ENCODE assay signal across 1 fruit fly cellular context in the genomic region with DNA sequence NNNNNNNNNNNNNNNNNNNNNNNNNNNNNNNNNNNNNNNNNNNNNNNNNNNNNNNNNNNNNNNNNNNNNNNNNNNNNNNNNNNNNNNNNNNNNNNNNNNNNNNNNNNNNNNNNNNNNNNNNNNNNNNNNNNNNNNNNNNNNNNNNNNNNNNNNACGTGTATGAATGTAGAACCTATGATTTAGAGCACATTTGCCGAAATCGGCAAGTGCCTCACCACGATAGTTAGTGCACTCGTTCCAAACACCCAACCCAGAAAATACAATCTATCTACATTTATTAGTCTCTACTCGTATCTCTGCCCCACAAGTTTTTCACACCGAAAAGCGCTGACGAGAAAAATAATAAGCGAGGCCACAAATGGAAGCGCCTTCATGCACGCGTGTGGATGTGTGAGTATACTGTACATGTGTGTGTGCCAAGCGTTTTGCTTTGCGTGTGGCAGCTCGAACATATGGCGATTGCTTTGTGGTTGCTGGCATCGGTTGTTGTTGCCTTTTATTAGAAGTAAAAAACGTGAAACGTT.
TF ChIP-seq lines count a peak whose summit lies in the region.

No protein-coding gene starts in this region.

TF ChIP-seq in whole organism, embryonic, 481 proteins besides CTCF, POLR2A, EP300 and RAD21 (continued from another document and continues in another):
- peak; percentile 30 for TF ChIP-seq CG10147 (GFP tag; optimal IDR thresholded peaks at IDR 0.05; lab: Kevin White, UChicago)
- TF ChIP-seq CG10431 (GFP tag; optimal IDR thresholded peaks at IDR 0.05; lab: Kevin White, UChicago): no peak
- TF ChIP-seq CG6654 (GFP tag; optimal IDR thresholded peaks at IDR 0.05; lab: Kevin White, UChicago): no peak
- TF ChIP-seq NC2β (GFP tag; optimal IDR thresholded peaks at IDR 0.05; lab: Kevin White, UChicago): no peak
- peak; percentile 42 for TF ChIP-seq grau (tag; optimal IDR thresholded peaks at IDR 0.05; lab: Kevin White, UChicago)
- TF ChIP-seq CG17568 (GFP tag; optimal IDR thresholded peaks at IDR 0.05; lab: Kevin White, UChicago): no peak
- no peak for TF ChIP-seq Doc2 (GFP tag; IDR thresholded peaks at IDR 0.05; lab: Robert Waterston, UW)
- no peak for TF ChIP-seq ara (GFP tag; IDR thresholded peaks at IDR 0.05; lab: Robert Waterston, UW)
- TF ChIP-seq ttk (GFP tag; IDR thresholded peaks at IDR 0.05; lab: Robert Waterston, UW): 0 out of 2 replicates have a peak, but pooled peaks have one; percentile 12
- no peak for TF ChIP-seq bowl (GFP tag; IDR thresholded peaks at IDR 0.05; lab: Robert Waterston, UW)
- TF ChIP-seq tap (tag; optimal IDR thresholded peaks at IDR 0.05; lab: Kevin White, UChicago): no peak
- no peak for TF ChIP-seq sc (optimal IDR thresholded peaks at IDR 0.05; lab: Kevin White, UChicago)
- no peak for TF ChIP-seq sc (GFP tag; optimal IDR thresholded peaks at IDR 0.05; lab: Kevin White, UChicago)
- no peak for TF ChIP-seq ase (GFP tag; IDR thresholded peaks at IDR 0.05; lab: Robert Waterston, UW)
- TF ChIP-seq sim (GFP tag; IDR thresholded peaks at IDR 0.05; lab: Robert Waterston, UW): no peak
- 0 out of 3 replicates have a peak, but pooled peaks have one; percentile 7 for TF ChIP-seq CG2889 (GFP tag; IDR thresholded peaks at IDR 0.05; lab: Robert Waterston, UW)
- no peak for TF ChIP-seq Bgb (GFP tag; IDR thresholded peaks at IDR 0.05; lab: Robert Waterston, UW; ENCODE audit: partially characterized antibody)
- no peak for TF ChIP-seq Sox100B (GFP tag; optimal IDR thresholded peaks at IDR 0.05; lab: Kevin White, UChicago)
- TF ChIP-seq zf30C (GFP tag; optimal IDR thresholded peaks at IDR 0.05; lab: Kevin White, UChicago): no peak
- peak; percentile 40 for TF ChIP-seq CG2678 (tag; optimal IDR thresholded peaks at IDR 0.05; lab: Kevin White, UChicago)
- no peak for TF ChIP-seq CG6765 (GFP tag; optimal IDR thresholded peaks at IDR 0.05; lab: Kevin White, UChicago)
- TF ChIP-seq CG14860 (GFP tag; IDR thresholded peaks at IDR 0.05; lab: Robert Waterston, UW; ENCODE audit: partially characterized antibody): no peak
- TF ChIP-seq CG8290 (GFP tag; optimal IDR thresholded peaks at IDR 0.05; lab: Kevin White, UChicago): no peak
- peak in 1 of 2 experiments; percentile 50 for TF ChIP-seq CG8290 (tag; optimal IDR thresholded peaks at IDR 0.05; lab: Kevin White, UChicago)
- no peak for TF ChIP-seq Atf6 (GFP tag; IDR thresholded peaks at IDR 0.05; lab: Robert Waterston, UW)
- no peak for TF ChIP-seq Dek (tag; optimal IDR thresholded peaks at IDR 0.05; lab: Kevin White, UChicago)
- no peak for TF ChIP-seq Aef1 (GFP tag; IDR thresholded peaks at IDR 0.05; lab: Robert Waterston, UW)
- peak; percentile 66; the same call in 1 of the 2 replicates for TF ChIP-seq CG13287 (GFP tag; IDR thresholded peaks at IDR 0.05; lab: Robert Waterston, UW; ENCODE audit: partially characterized antibody)
- no peak for TF ChIP-seq CkIIα-i1 (GFP tag; IDR thresholded peaks at IDR 0.05; lab: Robert Waterston, UW)
- TF ChIP-seq CG2120 (GFP tag; optimal IDR thresholded peaks at IDR 0.05; lab: Kevin White, UChicago): peak; percentile 34
- no peak for TF ChIP-seq CG10654 (GFP tag; optimal IDR thresholded peaks at IDR 0.05; lab: Kevin White, UChicago)
- TF ChIP-seq hb (GFP tag; IDR thresholded peaks at IDR 0.05; lab: Robert Waterston, UW; ENCODE audit: partially characterized antibody): no peak
- TF ChIP-seq CG31388 (GFP tag; optimal IDR thresholded peaks at IDR 0.05; lab: Kevin White, UChicago): no peak
- peak; percentile 29; the same call in 1 of the 3 replicates for TF ChIP-seq CG34224 (GFP tag; IDR thresholded peaks at IDR 0.05; lab: Robert Waterston, UW; ENCODE audit: partially characterized antibody)
- TF ChIP-seq CG10543 (GFP tag; optimal IDR thresholded peaks at IDR 0.05; lab: Kevin White, UChicago): peak; percentile 3
- no peak for TF ChIP-seq pb (GFP tag; optimal IDR thresholded peaks at IDR 0.05; lab: Kevin White, UChicago)
- TF ChIP-seq unc-4 (GFP tag; IDR thresholded peaks at IDR 0.05; lab: Robert Waterston, UW; ENCODE audit: partially characterized antibody): peak; percentile 52
- TF ChIP-seq h (optimal IDR thresholded peaks at IDR 0.05; lab: Kevin White, UChicago): no peak
- TF ChIP-seq Oli (tag; optimal IDR thresholded peaks at IDR 0.05; lab: Kevin White, UChicago): no peak
- TF ChIP-seq schlank (tag; optimal IDR thresholded peaks at IDR 0.05; lab: Kevin White, UChicago): no peak
- TF ChIP-seq CG1602 (GFP tag; optimal IDR thresholded peaks at IDR 0.05; lab: Kevin White, UChicago): no peak
- TF ChIP-seq ftz-f1 (GFP tag; optimal IDR thresholded peaks at IDR 0.05; lab: Kevin White, UChicago): peak; percentile 68
- peak; percentile 21 for TF ChIP-seq unpg (GFP tag; optimal IDR thresholded peaks at IDR 0.05; lab: Kevin White, UChicago)
- no peak for TF ChIP-seq C15 (GFP tag; IDR thresholded peaks at IDR 0.05; lab: Robert Waterston, UW)
- peak; percentile 66 for TF ChIP-seq BEAF-32 (GFP tag; optimal IDR thresholded peaks at IDR 0.05; lab: Kevin White, UChicago)
- TF ChIP-seq H2.0 (GFP tag; IDR thresholded peaks at IDR 0.05; lab: Robert Waterston, UW): peak; percentile 27; the same call in 1 of the 2 replicates
- no peak for TF ChIP-seq CG32767 (GFP tag; IDR thresholded peaks at IDR 0.05; lab: Robert Waterston, UW)
- no peak for TF ChIP-seq tup (GFP tag; optimal IDR thresholded peaks at IDR 0.05; lab: Kevin White, UChicago)
- TF ChIP-seq CG12155 (GFP tag; optimal IDR thresholded peaks at IDR 0.05; lab: Kevin White, UChicago): no peak
- no peak for TF ChIP-seq ato (GFP tag; IDR thresholded peaks at IDR 0.05; lab: Robert Waterston, UW; ENCODE audit: partially characterized antibody)
- TF ChIP-seq CG7271 (tag; optimal IDR thresholded peaks at IDR 0.05; lab: Kevin White, UChicago): no peak
- peak; percentile 19 for TF ChIP-seq CG17912 (GFP tag; optimal IDR thresholded peaks at IDR 0.05; lab: Kevin White, UChicago)
- no peak for TF ChIP-seq danr (GFP tag; IDR thresholded peaks at IDR 0.05; lab: Robert Waterston, UW)
- TF ChIP-seq p53 (GFP tag; optimal IDR thresholded peaks at IDR 0.05; lab: Kevin White, UChicago): no peak
- TF ChIP-seq CG17186 (GFP tag; optimal IDR thresholded peaks at IDR 0.05; lab: Kevin White, UChicago): no peak
- TF ChIP-seq CG4282 (GFP tag; optimal IDR thresholded peaks at IDR 0.05; lab: Kevin White, UChicago): no peak
- TF ChIP-seq CG6683 (GFP tag; optimal IDR thresholded peaks at IDR 0.05; lab: Kevin White, UChicago): no peak
- TF ChIP-seq amos (GFP tag; IDR thresholded peaks at IDR 0.05; lab: Robert Waterston, UW; ENCODE audit: partially characterized antibody): 0 out of 2 replicates have a peak, but pooled peaks have one; percentile 12
- TF ChIP-seq CG11696 (GFP tag; IDR thresholded peaks at IDR 0.05; lab: Robert Waterston, UW): no peak
- peak; percentile 19 for TF ChIP-seq Ets65A (GFP tag; lab: Kevin White, UChicago)
- no peak for TF ChIP-seq Taf1 (GFP tag; IDR thresholded peaks at IDR 0.05; lab: Robert Waterston, UW)
- TF ChIP-seq CG15601 (tag; optimal IDR thresholded peaks at IDR 0.05; lab: Kevin White, UChicago): no peak
- peak in 1 of 2 experiments; percentile 39 for TF ChIP-seq Hr51 (GFP tag; optimal IDR thresholded peaks at IDR 0.05; lab: Kevin White, UChicago)
- TF ChIP-seq TFAM (GFP tag; optimal IDR thresholded peaks at IDR 0.05; lab: Kevin White, UChicago): no peak
- TF ChIP-seq fd64A (GFP tag; optimal IDR thresholded peaks at IDR 0.05; lab: Kevin White, UChicago): no peak
- TF ChIP-seq CG14965 (GFP tag; optimal IDR thresholded peaks at IDR 0.05; lab: Kevin White, UChicago; ENCODE audit: borderline replicate concordance): no peak
- TF ChIP-seq chm (GFP tag; IDR thresholded peaks at IDR 0.05; lab: Robert Waterston, UW): 0 out of 2 replicates have a peak, but pooled peaks have one; percentile 28
- TF ChIP-seq CG9797 (GFP tag; optimal IDR thresholded peaks at IDR 0.05; lab: Kevin White, UChicago): no peak
- TF ChIP-seq CG18011 (GFP tag; optimal IDR thresholded peaks at IDR 0.05; lab: Kevin White, UChicago): no peak
- TF ChIP-seq da (GFP tag; optimal IDR thresholded peaks at IDR 0.05; lab: Kevin White, UChicago): no peak
- TF ChIP-seq Lpt (GFP tag; optimal IDR thresholded peaks at IDR 0.05; lab: Kevin White, UChicago): peak; percentile 36
- TF ChIP-seq CG7987 (GFP tag; optimal IDR thresholded peaks at IDR 0.05; lab: Kevin White, UChicago): no peak
- TF ChIP-seq CG32532 (GFP tag; IDR thresholded peaks at IDR 0.05; lab: Robert Waterston, UW): 0 out of 2 replicates have a peak, but pooled peaks have one; percentile 24
- TF ChIP-seq pnt (GFP tag; optimal IDR thresholded peaks at IDR 0.05; lab: Kevin White, UChicago): no peak
- TF ChIP-seq mld (GFP tag; IDR thresholded peaks at IDR 0.05; lab: Robert Waterston, UW; ENCODE audit: partially characterized antibody): no peak
- no peak for TF ChIP-seq CG4328 (GFP tag; optimal IDR thresholded peaks at IDR 0.05; lab: Kevin White, UChicago)
- TF ChIP-seq gcm2 (GFP tag; optimal IDR thresholded peaks at IDR 0.05; lab: Kevin White, UChicago): no peak
- peak; percentile 45 for TF ChIP-seq Hmr (GFP tag; optimal IDR thresholded peaks at IDR 0.05; lab: Kevin White, UChicago)
- TF ChIP-seq CG6689 (GFP tag; IDR thresholded peaks at IDR 0.05; lab: Robert Waterston, UW): peak; percentile 34; the same call in 1 of the 2 replicates
- TF ChIP-seq pum (GFP tag; optimal IDR thresholded peaks at IDR 0.05; lab: Kevin White, UChicago): no peak
- no peak for TF ChIP-seq dimm (GFP tag; IDR thresholded peaks at IDR 0.05; lab: Robert Waterston, UW)
- no peak for TF ChIP-seq MBD-R2 (GFP tag; IDR thresholded peaks at IDR 0.05; lab: Robert Waterston, UW)
- no peak for TF ChIP-seq kay (GFP tag; optimal IDR thresholded peaks at IDR 0.05; lab: Kevin White, UChicago)
- TF ChIP-seq Ptx1 (GFP tag; IDR thresholded peaks at IDR 0.05; lab: Robert Waterston, UW): 0 out of 2 replicates have a peak, but pooled peaks have one; percentile 39
- TF ChIP-seq CG4707 (GFP tag; optimal IDR thresholded peaks at IDR 0.05; lab: Kevin White, UChicago): no peak
- TF ChIP-seq ci (GFP tag; IDR thresholded peaks at IDR 0.05; lab: Robert Waterston, UW): no peak; the same call in 2 of the 3 replicates
- peak; percentile 29; the same call in 1 of the 2 replicates for TF ChIP-seq seq (GFP tag; IDR thresholded peaks at IDR 0.05; lab: Robert Waterston, UW)
- no peak; the same call in 3 of the 4 replicates for TF ChIP-seq Gug (GFP tag; IDR thresholded peaks at IDR 0.05; lab: Robert Waterston, UW)
- no peak for TF ChIP-seq Hmx (GFP tag; optimal IDR thresholded peaks at IDR 0.05; lab: Kevin White, UChicago)
- peak; percentile 8 for TF ChIP-seq abd-A (tag; optimal IDR thresholded peaks at IDR 0.05; lab: Kevin White, UChicago)
- no peak for TF ChIP-seq E2f2 (GFP tag; IDR thresholded peaks at IDR 0.05; lab: Robert Waterston, UW)
- TF ChIP-seq nau (GFP tag; optimal IDR thresholded peaks at IDR 0.05; lab: Kevin White, UChicago): no peak
- TF ChIP-seq jing (GFP tag; optimal IDR thresholded peaks at IDR 0.05; lab: Kevin White, UChicago): no peak
- no peak for TF ChIP-seq HHEX (GFP tag; optimal IDR thresholded peaks at IDR 0.05; lab: Kevin White, UChicago)
- peak; percentile 51 for TF ChIP-seq mirr (GFP tag; optimal IDR thresholded peaks at IDR 0.05; lab: Kevin White, UChicago)
- TF ChIP-seq tna (GFP tag; IDR thresholded peaks at IDR 0.05; lab: Robert Waterston, UW; ENCODE audit: partially characterized antibody): no peak
- TF ChIP-seq CG6854 (GFP tag; optimal IDR thresholded peaks at IDR 0.05; lab: Kevin White, UChicago): no peak
- no peak for TF ChIP-seq shn (GFP tag; optimal IDR thresholded peaks at IDR 0.05; lab: Kevin White, UChicago)
- TF ChIP-seq nmo (GFP tag; optimal IDR thresholded peaks at IDR 0.05; lab: Kevin White, UChicago): no peak
- TF ChIP-seq sens (GFP tag; lab: Kevin White, UChicago): peak; percentile 68
- TF ChIP-seq Myb (GFP tag; optimal IDR thresholded peaks at IDR 0.05; lab: Kevin White, UChicago): no peak
- no peak for TF ChIP-seq CG4854 (GFP tag; optimal IDR thresholded peaks at IDR 0.05; lab: Kevin White, UChicago)
- peak; percentile 36 for TF ChIP-seq CoRest (tag; optimal IDR thresholded peaks at IDR 0.05; lab: Kevin White, UChicago)
- TF ChIP-seq Max (GFP tag; optimal IDR thresholded peaks at IDR 0.05; lab: Kevin White, UChicago): peak; percentile 38
- TF ChIP-seq Rx (GFP tag; IDR thresholded peaks at IDR 0.05; lab: Robert Waterston, UW): 0 out of 2 replicates have a peak, but pooled peaks have one; percentile 6
- TF ChIP-seq yki (optimal IDR thresholded peaks at IDR 0.05; lab: Kevin White, UChicago): no peak
- TF ChIP-seq usp (GFP tag; optimal IDR thresholded peaks at IDR 0.05; lab: Kevin White, UChicago): no peak
- no peak for TF ChIP-seq CG10274 (GFP tag; optimal IDR thresholded peaks at IDR 0.05; lab: Kevin White, UChicago)
- no peak for TF ChIP-seq CG9215 (GFP tag; IDR thresholded peaks at IDR 0.05; lab: Robert Waterston, UW)
- no peak for TF ChIP-seq Six4 (GFP tag; optimal IDR thresholded peaks at IDR 0.05; lab: Kevin White, UChicago)
- TF ChIP-seq CG1603 (tag; optimal IDR thresholded peaks at IDR 0.05; lab: Kevin White, UChicago): no peak
- TF ChIP-seq pzg (GFP tag; optimal IDR thresholded peaks at IDR 0.05; lab: Kevin White, UChicago): no peak
- no peak for TF ChIP-seq en (GFP tag; optimal IDR thresholded peaks at IDR 0.05; lab: Kevin White, UChicago)
- peak; percentile 80 for TF ChIP-seq Med (GFP tag; lab: Kevin White, UChicago)
- TF ChIP-seq ems (GFP tag; optimal IDR thresholded peaks at IDR 0.05; lab: Kevin White, UChicago): no peak
- TF ChIP-seq tin (GFP tag; optimal IDR thresholded peaks at IDR 0.05; lab: Kevin White, UChicago): no peak
- TF ChIP-seq Trl (optimal IDR thresholded peaks at IDR 0.05; lab: Kevin White, UChicago): no peak
- no peak for TF ChIP-seq Trl (GFP tag; optimal IDR thresholded peaks at IDR 0.05; lab: Kevin White, UChicago)
- 0 out of 2 replicates have a peak, but pooled peaks have one; percentile 9 for TF ChIP-seq sob (GFP tag; IDR thresholded peaks at IDR 0.05; lab: Robert Waterston, UW)
- no peak for TF ChIP-seq Hr39 (optimal IDR thresholded peaks at IDR 0.05; lab: Kevin White, UChicago)
- TF ChIP-seq CG31365 (tag; optimal IDR thresholded peaks at IDR 0.05; lab: Kevin White, UChicago): no peak
- TF ChIP-seq scrt (GFP tag; optimal IDR thresholded peaks at IDR 0.05; lab: Kevin White, UChicago): no peak
- TF ChIP-seq gcm (GFP tag; optimal IDR thresholded peaks at IDR 0.05; lab: Kevin White, UChicago): no peak
- no peak; the same call in 1 of the 2 replicates for TF ChIP-seq sna (GFP tag; IDR thresholded peaks at IDR 0.05; lab: Robert Waterston, UW; ENCODE audit: partially characterized antibody)
- no peak for TF ChIP-seq disco-r (GFP tag; optimal IDR thresholded peaks at IDR 0.05; lab: Kevin White, UChicago)
- no peak for TF ChIP-seq NC2α (GFP tag; optimal IDR thresholded peaks at IDR 0.05; lab: Kevin White, UChicago)
